Fruit fly (Drosophila melanogaster) whole organism, adult: ENCODE measurements around the gene okr.

Experiments
- CG11617 ChIP-seq: fragments of 200-800 bp; sonication (Bioruptor generic); optimal IDR thresholded peaks from 2 replicates; lab custom pipeline; 2017; ENCODE audit warnings: mild to moderate bottlenecking, missing biosample characterization, missing genetic modification reagents, missing genetic modification characterization
- CG12768 ChIP-seq: fragments of 200-800 bp; sonication (Bioruptor generic); optimal IDR thresholded peaks from 2 replicates; lab custom pipeline; 2017; ENCODE audit warnings: missing biosample characterization, missing genetic modification characterization, mild to moderate bottlenecking, moderate library complexity, missing genetic modification reagents
- CG14711 ChIP-seq: fragments of 200-800 bp; sonication (Bioruptor generic); optimal IDR thresholded peaks from 2 replicates; lab custom pipeline; 2018; ENCODE audit warnings: missing biosample characterization, mild to moderate bottlenecking, missing genetic modification characterization, moderate library complexity
- CG1620 ChIP-seq: fragments of 200-800 bp; sonication (Bioruptor generic); optimal IDR thresholded peaks from 2 replicates; lab custom pipeline; 2016; ENCODE audit warnings: missing biosample characterization, missing genetic modification characterization
- CG33017 ChIP-seq: fragments of 200-800 bp; sonication (Bioruptor generic); optimal IDR thresholded peaks from 2 replicates; lab custom pipeline; 2018; ENCODE audit warnings: missing biosample characterization, mild to moderate bottlenecking, missing genetic modification characterization, moderate library complexity
- CG5204 ChIP-seq: fragments of 200-800 bp; sonication (Bioruptor generic); optimal IDR thresholded peaks from 2 replicates; lab custom pipeline; 2016; ENCODE audit warnings: missing biosample characterization, missing genetic modification characterization
- CG7045 ChIP-seq: fragments of 200-800 bp; sonication (Bioruptor generic); optimal IDR thresholded peaks from 2 replicates; lab custom pipeline; 2017; ENCODE audit warnings: missing biosample characterization, mild to moderate bottlenecking, missing genetic modification characterization
- CG7101 ChIP-seq: fragments of 200-800 bp; sonication (Bioruptor generic); optimal IDR thresholded peaks from 2 replicates; lab custom pipeline; 2018; ENCODE audit warnings: missing biosample characterization, mild to moderate bottlenecking, missing genetic modification characterization, moderate library complexity
- Clk ChIP-seq: fragments of 200-800 bp; sonication (Bioruptor generic); optimal IDR thresholded peaks from 2 replicates; lab custom pipeline; 2017; ENCODE audit warnings: missing biosample characterization, missing genetic modification characterization
- Crg-1 ChIP-seq: fragments of 200-800 bp; sonication (Bioruptor generic); optimal IDR thresholded peaks from 2 replicates; lab custom pipeline; 2016; ENCODE audit warnings: missing biosample characterization, missing genetic modification characterization
- Hr96 ChIP-seq: fragments of 200-800 bp; sonication (Bioruptor generic); optimal IDR thresholded peaks from 2 replicates; lab custom pipeline; 2016; ENCODE audit warnings: missing biosample characterization, missing genetic modification characterization
- Mnt ChIP-seq: fragments of 200-800 bp; sonication (Bioruptor generic); optimal IDR thresholded peaks from 2 replicates; lab custom pipeline; 2016; ENCODE audit warnings: missing biosample characterization, mild to moderate bottlenecking, missing genetic modification characterization
- bab1 ChIP-seq: fragments of 200-800 bp; sonication (Bioruptor generic); optimal IDR thresholded peaks from 3 replicates; lab custom pipeline; 2019; ENCODE audit warnings: missing biosample characterization, mild to moderate bottlenecking, missing genetic modification characterization, moderate library complexity
- cic ChIP-seq: fragments of 200-800 bp; sonication (Bioruptor generic); optimal IDR thresholded peaks from 2 replicates; lab custom pipeline; 2017; ENCODE audit warnings: missing biosample characterization, mild to moderate bottlenecking, missing genetic modification characterization, moderate library complexity
- cnc ChIP-seq, 2 experiments: fragments of >200 bp; optimal IDR thresholded peaks; 2 replicates each; lab custom pipeline; 2017
- kay ChIP-seq: fragments of 200-800 bp; sonication (Bioruptor generic); peaks from one replicate; lab custom pipeline; 2016; ENCODE audit warnings: missing biosample characterization, missing genetic modification characterization, borderline replicate concordance
- ovo ChIP-seq: fragments of 200-800 bp; sonication (Bioruptor generic); optimal IDR thresholded peaks from 2 replicates; lab custom pipeline; 2016; ENCODE audit warnings: missing biosample characterization, missing genetic modification characterization
- pad ChIP-seq: fragments of 200-800 bp; sonication (Bioruptor generic); optimal IDR thresholded peaks from 3 replicates; lab custom pipeline; 2017; ENCODE audit warnings: missing biosample characterization, missing genetic modification characterization, mild to moderate bottlenecking, moderate library complexity, missing genetic modification reagents
- tj ChIP-seq: fragments of 200-800 bp; sonication (Bioruptor generic); optimal IDR thresholded peaks from 3 replicates; lab custom pipeline; 2017; ENCODE audit warnings: missing biosample characterization, mild to moderate bottlenecking, missing genetic modification characterization, moderate library complexity
- toe ChIP-seq: fragments of 200-800 bp; sonication (Bioruptor generic); optimal IDR thresholded peaks from 2 replicates; lab custom pipeline; 2016; ENCODE audit warnings: missing biosample characterization, missing genetic modification characterization

okr gene

dm6 chr2L:2957547-2958174 is 34.9 kb downstream of the okr start:
- TF ChIP-seq CG1620 (GFP tag; lab: Kevin White, UChicago) (peak; percentile 60), toe (GFP tag; lab: Kevin White, UChicago) (peak; percentile 87), tj (GFP tag; lab: Kevin White, UChicago) (peak; percentile 33), kay (GFP tag; lab: Kevin White, UChicago) (no peak), Clk (GFP tag; lab: Kevin White, UChicago) (peak; percentile 74), pad (peak; percentile 71), CG14711 (tag; lab: Kevin White, UChicago) (peak; percentile 54), CG33017 (tag; lab: Kevin White, UChicago) (peak; percentile 67), CG7101 (peak; percentile 74), CG5204 (GFP tag; lab: Kevin White, UChicago) (peak; percentile 89), ovo (peak; percentile 42), CG7045 (GFP tag; lab: Kevin White, UChicago) (peak; percentile 89), CG11617 (GFP tag; lab: Kevin White, UChicago) (peak; percentile 82), Hr96 (GFP tag; lab: Kevin White, UChicago) (peak; percentile 85), Crg-1 (GFP tag; lab: Kevin White, UChicago) (peak; percentile 35), bab1 (GFP tag; lab: Kevin White, UChicago) (peak; percentile 24), cic (GFP tag; lab: Kevin White, UChicago) (peak; percentile 44), Mnt (GFP tag; lab: Kevin White, UChicago) (peak; percentile 27), cnc (optimal IDR thresholded peaks at IDR 0.05; lab: Kevin White, UChicago) (no peak), CG12768 (GFP tag; lab: Kevin White, UChicago) (peak; percentile 92)

DNA sequence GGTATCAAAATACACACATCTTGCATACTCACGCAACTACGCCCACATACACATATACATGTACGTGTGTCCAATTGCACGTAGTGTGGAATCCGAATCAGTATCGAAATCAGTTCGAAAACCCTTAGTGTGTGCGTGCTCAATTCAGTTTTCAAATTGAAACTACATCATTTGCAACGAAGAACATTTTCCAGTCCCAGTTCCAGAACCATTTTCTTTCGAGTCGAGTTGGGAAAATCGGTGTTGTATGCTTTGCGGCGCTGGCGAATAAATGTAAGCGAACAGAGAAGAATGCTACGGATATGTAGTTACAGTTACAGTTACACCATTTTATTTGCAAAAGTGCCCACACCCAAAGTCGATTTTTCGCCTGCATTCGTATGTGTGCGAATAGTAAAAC is 35.6 kb downstream of the okr start:
- TF ChIP-seq CG12768 (GFP tag; lab: Kevin White, UChicago) (no peak), CG7045 (GFP tag; lab: Kevin White, UChicago) (no peak), Crg-1 (GFP tag; lab: Kevin White, UChicago) (no peak), bab1 (GFP tag; lab: Kevin White, UChicago) (no peak), CG1620 (GFP tag; lab: Kevin White, UChicago) (no peak), CG14711 (tag; lab: Kevin White, UChicago) (no peak), CG33017 (tag; lab: Kevin White, UChicago) (no peak), Clk (GFP tag; lab: Kevin White, UChicago) (no peak), Mnt (GFP tag; lab: Kevin White, UChicago) (no peak), pad (no peak), cic (GFP tag; lab: Kevin White, UChicago) (no peak)

DNA sequence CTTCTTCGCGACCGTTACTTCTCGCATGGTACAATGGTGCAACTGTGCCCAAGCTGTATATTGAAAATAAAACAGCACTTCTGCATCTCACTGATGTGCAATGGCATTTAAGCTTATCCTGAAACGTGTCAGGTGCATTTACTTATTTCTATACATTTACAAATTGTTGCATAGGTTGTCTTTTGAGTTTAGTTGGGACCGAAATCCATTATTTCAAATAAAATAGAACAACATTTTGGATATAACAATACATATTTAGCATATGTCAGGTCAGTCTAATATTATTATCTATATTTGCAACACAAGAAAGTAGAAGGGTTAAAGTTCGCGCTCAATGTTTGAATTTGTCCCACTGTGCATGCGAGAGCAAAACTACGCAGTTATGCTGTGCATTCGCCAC is 36.2 kb downstream of the okr start:
- TF ChIP-seq Hr96 (GFP tag; lab: Kevin White, UChicago) (peak; percentile 50), cic (GFP tag; lab: Kevin White, UChicago) (no peak), CG11617 (GFP tag; lab: Kevin White, UChicago) (peak; percentile 46), CG33017 (tag; lab: Kevin White, UChicago) (peak; percentile 72), CG12768 (GFP tag; lab: Kevin White, UChicago) (peak; percentile 81), kay (GFP tag; lab: Kevin White, UChicago) (peak; percentile 42), CG7101 (peak; percentile 47), CG7045 (GFP tag; lab: Kevin White, UChicago) (peak; percentile 79), pad (peak; percentile 64), CG5204 (GFP tag; lab: Kevin White, UChicago) (peak; percentile 63), CG1620 (GFP tag; lab: Kevin White, UChicago) (no peak), ovo (no peak), Clk (GFP tag; lab: Kevin White, UChicago) (peak; percentile 53), tj (GFP tag; lab: Kevin White, UChicago) (peak; percentile 1)

- no peak for TF ChIP-seq CG7045 (GFP tag; lab: Kevin White, UChicago)
- no peak for TF ChIP-seq CG7101
- no peak for TF ChIP-seq toe (GFP tag; lab: Kevin White, UChicago)
- TF ChIP-seq bab1 (GFP tag; lab: Kevin White, UChicago): no peak
- TF ChIP-seq cnc (optimal IDR thresholded peaks at IDR 0.05; lab: Kevin White, UChicago): no peak
- TF ChIP-seq ovo: no peak
- TF ChIP-seq pad: no peak
- TF ChIP-seq CG14711 (tag; lab: Kevin White, UChicago): no peak
- no peak for TF ChIP-seq Clk (GFP tag; lab: Kevin White, UChicago)
- TF ChIP-seq Hr96 (GFP tag; lab: Kevin White, UChicago): no peak
- TF ChIP-seq CG5204 (GFP tag; lab: Kevin White, UChicago): no peak
- TF ChIP-seq CG12768 (GFP tag; lab: Kevin White, UChicago): no peak
- no peak for TF ChIP-seq CG11617 (GFP tag; lab: Kevin White, UChicago)
- TF ChIP-seq kay (GFP tag; lab: Kevin White, UChicago): no peak
- no peak for TF ChIP-seq Mnt (GFP tag; lab: Kevin White, UChicago)
- TF ChIP-seq CG1620 (GFP tag; lab: Kevin White, UChicago): no peak
- no peak for TF ChIP-seq tj (GFP tag; lab: Kevin White, UChicago)
Observed at dm6 chr2L:2955659-2956058, 36.9 kb downstream of the okr start.

DNA sequence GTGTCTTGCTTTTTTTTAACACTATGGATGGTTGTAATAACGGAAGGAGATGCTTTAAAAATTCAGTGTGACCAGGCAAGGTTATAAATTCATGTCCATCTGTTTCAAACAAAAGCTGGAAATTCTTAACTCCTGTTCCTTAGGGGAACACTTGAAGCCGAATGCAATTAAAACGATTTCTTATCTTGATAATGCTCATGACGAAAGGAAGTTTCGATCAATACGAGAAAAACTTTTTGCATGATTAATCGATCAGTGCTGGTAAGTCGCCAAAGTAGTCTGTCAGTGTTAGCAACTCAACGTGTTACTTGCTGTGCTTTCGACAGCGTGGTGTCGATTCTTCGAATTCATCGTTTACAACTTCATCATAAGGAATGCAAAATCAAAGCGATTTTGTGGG is 38.1 kb downstream of the okr start, which contains the start of gene Rbp9:
Gene Rbp9, plus strand, starts transcription at position 291 of the 400 bp plus-strand sequence.
- no peak for TF ChIP-seq CG11617 (GFP tag; lab: Kevin White, UChicago)
- TF ChIP-seq CG12768 (GFP tag; lab: Kevin White, UChicago): no peak
- TF ChIP-seq CG7045 (GFP tag; lab: Kevin White, UChicago): no peak
- TF ChIP-seq tj (GFP tag; lab: Kevin White, UChicago): no peak
- TF ChIP-seq Crg-1 (GFP tag; lab: Kevin White, UChicago): no peak
- TF ChIP-seq CG5204 (GFP tag; lab: Kevin White, UChicago): no peak
- TF ChIP-seq bab1 (GFP tag; lab: Kevin White, UChicago): no peak
- no peak for TF ChIP-seq cic (GFP tag; lab: Kevin White, UChicago)
- no peak for TF ChIP-seq kay (GFP tag; lab: Kevin White, UChicago)
- TF ChIP-seq CG14711 (tag; lab: Kevin White, UChicago): no peak
